Worm (Caenorhabditis elegans) whole organism, L4 larva: ENCODE data around the gene coel-1.

Experiments used
- F10B5.3 ChIP-seq: sonication (generic microtip); optimal IDR thresholded peaks from 2 replicates; lab custom pipeline; 2016; ENCODE audit warnings: mild to moderate bottlenecking, missing genetic modification characterization, missing compliant biosample characterization
- T26A8.4 ChIP-seq: fragments of 200-800 bp; sonication (Bioruptor generic); IDR thresholded peaks from 2 replicates; pipeline ENCODE4 v1.3.6; 2022; ENCODE audit warnings: missing genetic modification characterization, missing compliant biosample characterization
- Y105C5A.15 ChIP-seq: fragments of 200-800 bp; sonication (Bioruptor generic); IDR thresholded peaks from 2 replicates; pipeline ENCODE4 v1.3.6; 2022; ENCODE audit warnings: missing genetic modification characterization, missing compliant biosample characterization
- Y48G9A.11 ChIP-seq: fragments of 200-800 bp; sonication (Bioruptor generic); IDR thresholded peaks from 2 replicates; pipeline ENCODE4 v1.3.6; 2022; ENCODE audit warnings: missing genetic modification reagents, missing genetic modification characterization, missing compliant biosample characterization
- aha-1 ChIP-seq: fragments of 150-350 bp; peaks from one replicate; lab custom pipeline; 2014; ENCODE audit warnings: missing biosample characterization, missing genetic modification characterization
- aly-2 ChIP-seq: sonication (generic microtip); optimal IDR thresholded peaks from 2 replicates; lab custom pipeline; 2018; ENCODE audit warnings: missing biosample characterization, missing genetic modification characterization
- arid-1 ChIP-seq: fragments of 200-800 bp; sonication (Bioruptor generic); conservative IDR thresholded peaks from 2 replicates; pipeline ENCODE4 v1.3.6; 2022; ENCODE audit warnings: missing genetic modification reagents, missing genetic modification characterization, missing compliant biosample characterization
- attf-4 ChIP-seq: sonication (generic microtip); optimal IDR thresholded peaks from 3 replicates; lab custom pipeline; 2017; ENCODE audit warnings: missing biosample characterization, missing genetic modification characterization
- ceh-20 ChIP-seq: fragments of 200-800 bp; sonication (Bioruptor generic); IDR thresholded peaks from 2 replicates; pipeline ENCODE4 v1.3.6; 2022; ENCODE audit warnings: missing genetic modification reagents, missing genetic modification characterization, missing compliant biosample characterization
- ceh-32 ChIP-seq: sonication (generic microtip); optimal IDR thresholded peaks from 2 replicates; lab custom pipeline; 2016; ENCODE audit warnings: mild to moderate bottlenecking, missing genetic modification characterization, missing compliant biosample characterization; ENCODE audit not compliant: poor library complexity
- ceh-62 ChIP-seq: sonication (generic microtip); optimal IDR thresholded peaks from 2 replicates; lab custom pipeline; 2017; ENCODE audit warnings: missing biosample characterization, missing genetic modification characterization
- ctbp-1 ChIP-seq: fragments of 200-800 bp; sonication (Bioruptor generic); IDR thresholded peaks from 2 replicates; pipeline ENCODE4 v1.3.6; 2022; ENCODE audit warnings: missing genetic modification reagents, missing genetic modification characterization, missing compliant biosample characterization
- daf-12 ChIP-seq: fragments of 150-350 bp; optimal IDR thresholded peaks from 2 replicates; lab custom pipeline; 2014; ENCODE audit warnings: missing biosample characterization, missing genetic modification reagents, missing genetic modification characterization
- dmd-6 ChIP-seq: fragments of 200-800 bp; sonication (Bioruptor generic); IDR thresholded peaks from 2 replicates; pipeline ENCODE4 v1.3.6; 2022; ENCODE audit warnings: missing genetic modification reagents, missing genetic modification characterization, missing compliant biosample characterization
- dmd-8 ChIP-seq: fragments of 200-800 bp; sonication (Bioruptor generic); IDR thresholded peaks from 2 replicates; pipeline ENCODE4 v1.3.6; 2022; ENCODE audit warnings: missing genetic modification characterization, missing compliant biosample characterization
- duxl-1 ChIP-seq: sonication (generic microtip); optimal IDR thresholded peaks from 2 replicates; lab custom pipeline; 2016; ENCODE audit warnings: mild to moderate bottlenecking, missing genetic modification characterization, moderate library complexity, missing compliant biosample characterization; ENCODE audit not compliant: poor library complexity
- dve-1 ChIP-seq: sonication (generic microtip); optimal IDR thresholded peaks from 2 replicates; lab custom pipeline; 2017; ENCODE audit warnings: antibody characterized with exemption, mild to moderate bottlenecking, missing genetic modification characterization, missing compliant biosample characterization; ENCODE audit not compliant: insufficient read depth
- egl-43 ChIP-seq: fragments of 200-800 bp; sonication (Bioruptor generic); IDR thresholded peaks from 2 replicates; pipeline ENCODE4 v1.3.6; 2022; ENCODE audit warnings: missing genetic modification reagents, missing genetic modification characterization, missing compliant biosample characterization
- gei-8 ChIP-seq: fragments of 200-800 bp; sonication (Bioruptor generic); optimal IDR thresholded peaks from 2 replicates; lab custom pipeline; 2018; ENCODE audit warnings: mild to moderate bottlenecking, missing genetic modification characterization, missing compliant biosample characterization
- hif-1 ChIP-seq, 2 experiments: sonication (generic microtip); optimal IDR thresholded peaks; 2 replicates each; lab custom pipeline; 2016 to 2017; ENCODE audit warnings: missing compliant biosample characterization in 2 of 2, missing genetic modification characterization in 2 of 2, missing genetic modification reagents in 2 of 2, missing genotype in 2 of 2, mild to moderate bottlenecking in 1 of 2
- hlh-11 ChIP-seq: fragments of 200-800 bp; sonication (Bioruptor generic); optimal IDR thresholded peaks from 2 replicates; lab custom pipeline; 2018; ENCODE audit warnings: mild to moderate bottlenecking, missing genetic modification characterization, missing compliant biosample characterization
- hlh-30 ChIP-seq: sonication (generic microtip); optimal IDR thresholded peaks from 2 replicates; lab custom pipeline; 2017; ENCODE audit warnings: antibody characterized with exemption, mild to moderate bottlenecking, missing genetic modification characterization, missing compliant biosample characterization; ENCODE audit not compliant: insufficient read depth
- lin-13 ChIP-seq: fragments of 150-350 bp; optimal IDR thresholded peaks from 2 replicates; lab custom pipeline; 2014; ENCODE audit warnings: missing biosample characterization, missing genetic modification reagents, missing genetic modification characterization
- lin-15B ChIP-seq: fragments of 150-350 bp; sonication (generic microtip); optimal IDR thresholded peaks from 3 replicates; lab custom pipeline; 2014; ENCODE audit warnings: missing biosample characterization, missing genetic modification characterization
- lin-29 ChIP-seq: fragments of 200-800 bp; sonication (Bioruptor generic); IDR thresholded peaks from 2 replicates; pipeline ENCODE4 v1.3.6; 2022; ENCODE audit warnings: missing genetic modification reagents, missing genetic modification characterization, missing compliant biosample characterization
- lir-3 ChIP-seq: sonication (generic microtip); optimal IDR thresholded peaks from 2 replicates; lab custom pipeline; 2016; ENCODE audit warnings: mild to moderate bottlenecking, missing genetic modification characterization, missing compliant biosample characterization
- lsy-2 ChIP-seq, 2 experiments: fragments of 150-350 bp in 1 of 2; sonication (generic microtip) in 1 of 2; optimal IDR thresholded peaks; 2 replicates each; lab custom pipeline; 2014 to 2017; ENCODE audit warnings: missing biosample characterization in 2 of 2, missing genetic modification characterization in 2 of 2
- madf-9 ChIP-seq: fragments of 200-800 bp; sonication (Bioruptor generic); conservative IDR thresholded peaks from 2 replicates; pipeline ENCODE4 v1.3.6; 2022; ENCODE audit warnings: missing genetic modification reagents, missing genetic modification characterization, missing compliant biosample characterization
- mdl-1 ChIP-seq, 2 experiments: fragments of 150-350 bp in 1 of 2; sonication (generic microtip) in 1 of 2; optimal IDR thresholded peaks; 2 replicates each; lab custom pipeline; 2014 to 2017; ENCODE audit warnings: missing biosample characterization in 2 of 2, missing genetic modification characterization in 2 of 2
- mep-1 ChIP-seq: fragments of 150-350 bp; sonication (generic microtip); optimal IDR thresholded peaks from 3 replicates; lab custom pipeline; 2014; ENCODE audit warnings: missing biosample characterization, missing genetic modification characterization
- mes-2 ChIP-seq: sonication (generic microtip); optimal IDR thresholded peaks from 2 replicates; lab custom pipeline; 2016; ENCODE audit warnings: missing genotype, mild to moderate bottlenecking, missing genetic modification characterization, missing compliant biosample characterization; ENCODE audit not compliant: poor library complexity, severe bottlenecking
- nhr-102 ChIP-seq: sonication (generic microtip); optimal IDR thresholded peaks from 2 replicates; lab custom pipeline; 2016; ENCODE audit warnings: mild to moderate bottlenecking, missing genetic modification characterization, moderate library complexity, missing compliant biosample characterization
- nhr-11 ChIP-seq: fragments of 150-350 bp; optimal IDR thresholded peaks from 2 replicates; lab custom pipeline; 2014; ENCODE audit warnings: missing biosample characterization, missing genetic modification characterization
- nhr-25 ChIP-seq: sonication (generic microtip); optimal IDR thresholded peaks from 2 replicates; lab custom pipeline; 2017; ENCODE audit warnings: missing genetic modification characterization, mild to moderate bottlenecking, missing compliant biosample characterization, antibody characterized with exemption, moderate library complexity, borderline replicate concordance; ENCODE audit not compliant: insufficient read depth
- nhr-28 ChIP-seq: fragments of 150-350 bp; optimal IDR thresholded peaks from 2 replicates; lab custom pipeline; 2014; ENCODE audit warnings: missing biosample characterization, missing genetic modification characterization
- nhr-77 ChIP-seq: fragments of 150-350 bp; optimal IDR thresholded peaks from 2 replicates; lab custom pipeline; 2014; ENCODE audit warnings: missing biosample characterization, missing genetic modification characterization
- rbr-2 ChIP-seq: sonication (generic microtip); optimal IDR thresholded peaks from 2 replicates; lab custom pipeline; 2016; ENCODE audit warnings: missing genotype, missing genetic modification characterization, missing compliant biosample characterization
- set-16 ChIP-seq: fragments of 200-800 bp; sonication (Bioruptor generic); IDR thresholded peaks from 2 replicates; pipeline ENCODE4 v1.3.6; 2022; ENCODE audit warnings: missing genetic modification reagents, missing genetic modification characterization, missing compliant biosample characterization
- snpc-1.2 ChIP-seq: fragments of 200-800 bp; sonication (Bioruptor generic); IDR thresholded peaks from 2 replicates; pipeline ENCODE4 v1.3.6; 2022; ENCODE audit warnings: missing genetic modification reagents, missing genetic modification characterization, missing compliant biosample characterization
- unc-130 ChIP-seq: sonication (generic microtip); optimal IDR thresholded peaks from 2 replicates; lab custom pipeline; 2016; ENCODE audit warnings: missing genetic modification reagents, missing genetic modification characterization, missing compliant biosample characterization
- vab-7 ChIP-seq: fragments of 200-800 bp; sonication (Bioruptor generic); IDR thresholded peaks from 2 replicates; pipeline ENCODE4 v1.3.6; 2022; ENCODE audit warnings: missing genetic modification reagents, missing genetic modification characterization, missing compliant biosample characterization
- zfp-2 ChIP-seq: sonication (generic microtip); optimal IDR thresholded peaks from 2 replicates; lab custom pipeline; 2016; ENCODE audit warnings: mild to moderate bottlenecking, missing genetic modification characterization, missing compliant biosample characterization
- zip-11 ChIP-seq: fragments of 200-800 bp; sonication (Bioruptor generic); IDR thresholded peaks from 2 replicates; pipeline ENCODE4 v1.3.6; 2022; ENCODE audit warnings: missing genetic modification characterization, missing compliant biosample characterization
- ztf-11 ChIP-seq: fragments of 150-350 bp; optimal IDR thresholded peaks from 2 replicates; lab custom pipeline; 2014; ENCODE audit warnings: missing biosample characterization, missing genetic modification characterization

coel-1 gene

DNA sequence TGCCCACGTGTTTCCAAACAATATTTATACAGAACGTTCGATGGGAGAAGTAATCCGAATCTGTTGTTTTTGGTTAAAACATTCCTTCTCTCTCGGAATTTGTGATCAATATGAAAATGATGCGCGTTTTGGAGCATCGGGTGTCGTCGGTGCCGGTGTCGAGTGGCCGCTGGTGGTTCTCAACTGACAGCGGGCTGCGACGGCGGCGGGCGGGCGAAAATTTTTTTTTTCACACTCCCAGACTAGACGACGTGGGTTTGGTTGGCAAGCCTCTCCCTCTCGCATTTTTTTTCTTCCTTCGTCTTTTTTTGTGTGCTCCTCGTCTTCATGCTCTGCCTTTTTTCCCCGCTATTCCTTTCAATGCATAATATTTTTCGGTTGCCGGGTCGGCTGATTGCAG, 47.3 kb upstream of the coel-1 start, which contains the start of gene W01H2.2:
W01H2.2 (minus strand) TSS at position 285 of the 400 bp plus-strand sequence.
- TF ChIP-seq lin-13 (GFP tag; lab: Kevin White, UChicago): no peak
- no peak for TF ChIP-seq nhr-25
- TF ChIP-seq Y105C5A.15 (GFP tag; lab: Robert Waterston, UW): no peak
- TF ChIP-seq madf-9 (GFP tag; lab: Robert Waterston, UW): no peak
- peak; percentile 70 for TF ChIP-seq set-16
- TF ChIP-seq lsy-2 (tag; optimal IDR thresholded peaks at IDR 0.05; lab: Kevin White, UChicago): no peak
- no peak for TF ChIP-seq ceh-32
- peak; percentile 62 for TF ChIP-seq egl-43
- TF ChIP-seq zip-11 (GFP tag; lab: Robert Waterston, UW): no peak
- TF ChIP-seq rbr-2: peak; percentile 33

DNA sequence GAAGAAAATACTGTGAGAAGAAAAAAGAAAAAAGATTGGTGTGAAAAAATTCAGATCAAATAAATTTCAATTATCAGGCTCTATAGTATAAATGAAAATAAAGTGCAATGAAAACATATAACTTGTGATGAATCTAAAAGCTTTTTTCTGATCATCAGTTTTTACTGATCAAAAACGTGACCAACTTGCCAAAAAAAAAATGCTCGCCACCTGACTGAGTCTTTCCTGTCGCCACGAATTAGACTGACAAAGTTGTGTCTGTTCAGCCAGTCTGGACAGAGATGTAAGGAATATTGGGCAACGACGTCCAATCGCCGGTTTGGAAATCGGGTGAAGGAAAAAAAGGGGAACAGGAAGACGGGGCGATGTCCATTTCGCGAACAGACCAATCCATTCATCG, 46.0 kb upstream of the coel-1 start:
- TF ChIP-seq ztf-11 (tag; lab: Kevin White, UChicago) (no peak), ceh-20 (GFP tag; lab: Robert Waterston, UW) (peak; percentile 62; the same call in 1 of the 2 replicates), hlh-11 (peak; percentile 54), hif-1 (tag; optimal IDR thresholded peaks at IDR 0.05; lab: Kevin White, UChicago) (no peak), hlh-30 (tag; lab: Kevin White, UChicago) (peak; percentile 81), dve-1 (tag; lab: Kevin White, UChicago) (peak; percentile 7), dmd-6 (peak; percentile 21; the same call in 1 of the 2 replicates), mes-2 (tag; lab: Kevin White, UChicago) (peak; percentile 26), ctbp-1 (GFP tag; lab: Robert Waterston, UW) (no peak)

DNA sequence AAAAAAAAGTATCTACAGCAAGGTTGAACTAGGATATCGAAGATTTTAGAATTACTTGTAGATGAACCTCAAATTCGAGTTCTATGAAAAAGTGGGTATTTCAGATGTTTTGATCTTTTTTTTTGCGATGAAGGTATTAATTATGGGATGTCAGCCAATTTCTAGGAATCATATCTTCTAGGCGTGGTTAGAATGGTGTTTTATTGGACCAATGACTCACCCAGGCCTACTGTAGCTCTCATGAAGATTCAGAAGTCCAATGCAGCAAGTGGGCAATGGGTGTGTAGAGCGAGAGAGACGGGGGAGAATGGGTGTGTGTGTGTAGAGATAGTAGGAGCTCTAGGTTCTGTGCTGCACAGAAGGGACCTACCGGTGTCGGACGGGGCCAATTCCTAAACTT, 43.3 kb upstream of the coel-1 start:
- TF ChIP-seq F10B5.3 (tag; lab: Kevin White, UChicago) (no peak), nhr-11 (peak; percentile 44), mep-1 (peak; percentile 15), lsy-2 (tag; optimal IDR thresholded peaks at IDR 0.05; lab: Kevin White, UChicago) (peak in 1 of 2 experiments; percentile 62), madf-9 (GFP tag; lab: Robert Waterston, UW) (no peak), hlh-30 (tag; lab: Kevin White, UChicago) (no peak)

DNA sequence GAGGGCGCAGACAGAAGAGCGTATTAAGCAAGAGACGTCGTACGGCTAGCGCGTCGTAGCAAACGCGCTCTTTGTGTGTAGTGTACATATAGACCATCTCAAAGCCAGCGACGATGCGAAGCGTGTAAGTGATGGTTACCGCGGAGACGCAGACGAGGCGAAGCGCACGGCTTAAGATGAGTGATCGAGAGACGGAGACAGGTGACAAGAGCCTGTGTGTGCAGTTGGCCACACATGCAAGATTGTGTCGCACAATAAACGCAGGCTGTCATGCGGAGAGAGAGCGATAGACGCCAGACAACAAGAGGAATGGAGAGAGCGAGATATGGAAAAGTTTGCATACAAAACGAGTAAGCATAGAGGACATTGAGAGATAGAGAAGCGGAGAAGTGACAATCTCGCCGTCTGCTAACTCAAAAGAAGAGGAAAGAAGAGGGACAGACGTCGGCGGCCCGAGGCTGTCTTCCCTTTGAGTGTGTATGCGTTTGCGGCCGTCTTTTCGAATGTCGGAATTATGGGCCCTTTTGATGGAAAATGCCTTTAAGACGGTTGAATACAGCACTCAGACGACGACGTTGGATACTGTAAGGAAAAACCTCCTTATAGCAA, 42.6 kb upstream of the coel-1 start:
- no peak for TF ChIP-seq aly-2
- peak; percentile 66; the same call in 1 of the 2 replicates for TF ChIP-seq dmd-8 (GFP tag; lab: Robert Waterston, UW)
- TF ChIP-seq nhr-25: peak; percentile 81
- no peak; the same call in 1 of the 2 replicates for TF ChIP-seq arid-1 (GFP tag; lab: Robert Waterston, UW)
- peak; percentile 88 for TF ChIP-seq nhr-102 (tag; lab: Kevin White, UChicago)
- TF ChIP-seq Y48G9A.11 (GFP tag; lab: Robert Waterston, UW): no peak
- no peak for TF ChIP-seq snpc-1.2 (GFP tag; lab: Robert Waterston, UW)
- TF ChIP-seq vab-7 (GFP tag; lab: Robert Waterston, UW): no peak
- TF ChIP-seq unc-130 (GFP tag; lab: Kevin White, UChicago): peak; percentile 9
- peak; percentile 44 for TF ChIP-seq lir-3 (tag; lab: Kevin White, UChicago)
- TF ChIP-seq lin-13 (GFP tag; lab: Kevin White, UChicago): no peak
- TF ChIP-seq gei-8 (GFP tag; lab: Kevin White, UChicago): no peak
- peak in 1 of 2 experiments; percentile 53 for TF ChIP-seq mdl-1 (tag; optimal IDR thresholded peaks at IDR 0.05; lab: Kevin White, UChicago)
- no peak for TF ChIP-seq attf-4
- TF ChIP-seq duxl-1 (tag; lab: Kevin White, UChicago): peak; percentile 40
- no peak for TF ChIP-seq lin-15B
- peak; percentile 11 to 43 for TF ChIP-seq hif-1 (tag; optimal IDR thresholded peaks at IDR 0.05; lab: Kevin White, UChicago)
- TF ChIP-seq T26A8.4 (GFP tag; lab: Robert Waterston, UW): peak; percentile 92
- TF ChIP-seq daf-12 (tag; lab: Kevin White, UChicago): no peak
- TF ChIP-seq aha-1 (tag; lab: Kevin White, UChicago): peak; percentile 99
- TF ChIP-seq zfp-2 (tag; lab: Kevin White, UChicago): no peak
- no peak for TF ChIP-seq ceh-62
- no peak for TF ChIP-seq nhr-77
- TF ChIP-seq ztf-11 (tag; lab: Kevin White, UChicago): no peak
- TF ChIP-seq nhr-28: peak; percentile 77
- TF ChIP-seq lin-29 (GFP tag; lab: Robert Waterston, UW): peak; percentile 13; the same call in 1 of the 2 replicates
